Worm (Caenorhabditis elegans) whole organism, L2 larva: ENCODE results near the gene R12B2.3.

ENCODE experiments used
- C34F6.9 ChIP-seq: fragments of 150-350 bp; optimal IDR thresholded peaks from 2 replicates; lab custom pipeline; 2014; ENCODE audit warnings: missing biosample characterization, missing genetic modification characterization
- F13H6.1 ChIP-seq: sonication (generic microtip); optimal IDR thresholded peaks from 2 replicates; lab custom pipeline; 2016; ENCODE audit warnings: missing genetic modification characterization, missing compliant biosample characterization
- R02D3.7 ChIP-seq: fragments of 150-350 bp; optimal IDR thresholded peaks from 2 replicates; lab custom pipeline; 2014; ENCODE audit warnings: missing biosample characterization, missing genetic modification characterization
- Y55F3AM.14 ChIP-seq: fragments of 200-800 bp; sonication (Bioruptor generic); optimal IDR thresholded peaks from 2 replicates; lab custom pipeline; 2018; ENCODE audit warnings: mild to moderate bottlenecking, missing genetic modification characterization, missing compliant biosample characterization
- ZK546.5 ChIP-seq: sonication (generic microtip); optimal IDR thresholded peaks from 2 replicates; lab custom pipeline; 2017; ENCODE audit warnings: missing biosample characterization, missing genetic modification characterization
- alr-1 ChIP-seq: fragments of 150-350 bp; optimal IDR thresholded peaks from 2 replicates; lab custom pipeline; 2014; ENCODE audit warnings: missing biosample characterization, missing genetic modification characterization
- aly-2 ChIP-seq: fragments of 150-350 bp; optimal IDR thresholded peaks from 2 replicates; lab custom pipeline; 2014; ENCODE audit warnings: missing biosample characterization, missing genetic modification characterization
- ama-1 ChIP-seq: fragments of 150-350 bp; optimal IDR thresholded peaks from 2 replicates; lab custom pipeline; 2018; ENCODE audit warnings: inconsistent platforms
- blmp-1 ChIP-seq: sonication (generic microtip); optimal IDR thresholded peaks from 2 replicates; lab custom pipeline; 2017; ENCODE audit warnings: missing genetic modification characterization, mild to moderate bottlenecking, missing compliant biosample characterization, antibody characterized with exemption, moderate library complexity; ENCODE audit not compliant: insufficient read depth
- ceh-16 ChIP-seq: fragments of 150-350 bp; optimal IDR thresholded peaks from 2 replicates; lab custom pipeline; 2014; ENCODE audit warnings: missing biosample characterization, missing genetic modification characterization
- ceh-82 ChIP-seq: fragments of 150-350 bp; optimal IDR thresholded peaks from 2 replicates; lab custom pipeline; 2014; ENCODE audit warnings: missing biosample characterization, missing genetic modification characterization
- crh-2 ChIP-seq: sonication (generic microtip); optimal IDR thresholded peaks from 2 replicates; lab custom pipeline; 2017; ENCODE audit warnings: missing biosample characterization, missing genetic modification characterization
- dmd-4 ChIP-seq: sonication (generic microtip); optimal IDR thresholded peaks from 2 replicates; lab custom pipeline; 2017; ENCODE audit warnings: missing biosample characterization, missing genetic modification characterization
- egl-27 ChIP-seq: sonication (generic microtip); optimal IDR thresholded peaks from 3 replicates; lab custom pipeline; 2017; ENCODE audit warnings: missing biosample characterization, missing genetic modification reagents, missing genetic modification characterization
- elt-1 ChIP-seq: fragments of 150-350 bp; optimal IDR thresholded peaks from 2 replicates; lab custom pipeline; 2014; ENCODE audit warnings: missing biosample characterization, missing genetic modification characterization
- elt-3 ChIP-seq: sonication (generic microtip); optimal IDR thresholded peaks from 2 replicates; lab custom pipeline; 2017; ENCODE audit warnings: missing biosample characterization, missing genetic modification characterization
- fos-1 ChIP-seq: fragments of 150-350 bp; optimal IDR thresholded peaks from 2 replicates; lab custom pipeline; 2014; ENCODE audit warnings: missing biosample characterization, missing genetic modification characterization
- gmeb-1 ChIP-seq: fragments of 150-350 bp; optimal IDR thresholded peaks from 2 replicates; lab custom pipeline; 2014; ENCODE audit warnings: missing biosample characterization, missing genetic modification characterization
- lin-13 ChIP-seq: fragments of 150-350 bp; optimal IDR thresholded peaks from 2 replicates; lab custom pipeline; 2014; ENCODE audit warnings: missing biosample characterization, missing genetic modification reagents, missing genetic modification characterization
- lsy-2 ChIP-seq, 2 experiments: fragments of 150-350 bp in 1 of 2; sonication (generic microtip) in 1 of 2; optimal IDR thresholded peaks; 2 replicates each; lab custom pipeline; 2014 to 2017; ENCODE audit warnings: missing biosample characterization in 2 of 2, missing genetic modification characterization in 2 of 2
- mbf-1 ChIP-seq: sonication (generic microtip); optimal IDR thresholded peaks from 2 replicates; lab custom pipeline; 2017; ENCODE audit warnings: missing biosample characterization, missing genetic modification characterization
- mdl-1 ChIP-seq, 2 experiments: fragments of 150-350 bp in 1 of 2; sonication (generic microtip) in 1 of 2; optimal IDR thresholded peaks; 2 replicates each; lab custom pipeline; 2017; ENCODE audit warnings: missing biosample characterization in 2 of 2, missing genetic modification characterization in 2 of 2
- nhr-10 ChIP-seq: sonication (generic microtip); optimal IDR thresholded peaks from 2 replicates; lab custom pipeline; 2017; ENCODE audit warnings: missing biosample characterization, missing genetic modification characterization
- nhr-11 ChIP-seq: fragments of 150-350 bp; optimal IDR thresholded peaks from 2 replicates; lab custom pipeline; 2014; ENCODE audit warnings: missing biosample characterization, missing genetic modification characterization
- nhr-12 ChIP-seq: fragments of 150-350 bp; optimal IDR thresholded peaks from 2 replicates; lab custom pipeline; 2014; ENCODE audit warnings: missing biosample characterization, missing genetic modification characterization
- nhr-129 ChIP-seq: fragments of 150-350 bp; optimal IDR thresholded peaks from 2 replicates; lab custom pipeline; 2014; ENCODE audit warnings: missing biosample characterization, missing genetic modification characterization
- nhr-21 ChIP-seq: fragments of 150-350 bp; optimal IDR thresholded peaks from 2 replicates; lab custom pipeline; 2014; ENCODE audit warnings: missing biosample characterization, missing genetic modification characterization
- nhr-23 ChIP-seq: fragments of 150-350 bp; optimal IDR thresholded peaks from 2 replicates; lab custom pipeline; 2014; ENCODE audit warnings: missing biosample characterization, missing genetic modification reagents, missing genetic modification characterization
- nhr-237 ChIP-seq: fragments of 150-350 bp; optimal IDR thresholded peaks from 2 replicates; lab custom pipeline; 2014; ENCODE audit warnings: missing biosample characterization, missing genetic modification characterization
- nhr-25 ChIP-seq: fragments of 150-350 bp; sonication (generic microtip); optimal IDR thresholded peaks from 3 replicates; lab custom pipeline; 2014; ENCODE audit warnings: missing biosample characterization, missing genetic modification characterization
- nhr-6 ChIP-seq: fragments of 150-350 bp; optimal IDR thresholded peaks from 2 replicates; lab custom pipeline; 2014; ENCODE audit warnings: missing biosample characterization, missing genetic modification characterization
- nhr-77 ChIP-seq: fragments of 150-350 bp; optimal IDR thresholded peaks from 2 replicates; lab custom pipeline; 2014; ENCODE audit warnings: missing biosample characterization, missing genetic modification characterization
- peb-1 ChIP-seq: fragments of 150-350 bp; optimal IDR thresholded peaks from 2 replicates; lab custom pipeline; 2014; ENCODE audit warnings: missing biosample characterization, missing genetic modification characterization
- sem-4 ChIP-seq: fragments of 150-350 bp; optimal IDR thresholded peaks from 2 replicates; lab custom pipeline; 2014; ENCODE audit warnings: missing biosample characterization, missing genetic modification reagents, missing genetic modification characterization
- skn-1 ChIP-seq: sonication (generic microtip); optimal IDR thresholded peaks from 2 replicates; lab custom pipeline; 2017; ENCODE audit warnings: missing biosample characterization, missing genetic modification characterization
- sma-3 ChIP-seq: sonication (generic microtip); optimal IDR thresholded peaks from 2 replicates; lab custom pipeline; 2016; ENCODE audit warnings: missing genetic modification reagents, missing genetic modification characterization, missing compliant biosample characterization
- sma-9 ChIP-seq, 2 experiments: fragments of 150-350 bp in 1 of 2; sonication (generic microtip) in 1 of 2; optimal IDR thresholded peaks; 2 replicates each; lab custom pipeline; 2014 to 2016; ENCODE audit warnings: missing genetic modification characterization in 2 of 2, mild to moderate bottlenecking in 1 of 2, missing biosample characterization in 1 of 2, missing compliant biosample characterization in 1 of 2, missing genetic modification reagents in 1 of 2, moderate library complexity in 1 of 2
- snpc-4 ChIP-seq: fragments of 150-350 bp; optimal IDR thresholded peaks from 2 replicates; lab custom pipeline; 2014; ENCODE audit warnings: missing biosample characterization, missing genetic modification characterization
- unc-39 ChIP-seq: fragments of 150-350 bp; optimal IDR thresholded peaks from 2 replicates; lab custom pipeline; 2014; ENCODE audit warnings: missing biosample characterization, missing genetic modification characterization
- unc-55 ChIP-seq: fragments of 150-350 bp; sonication (generic microtip); optimal IDR thresholded peaks from 3 replicates; lab custom pipeline; 2014; ENCODE audit warnings: missing biosample characterization, missing genetic modification reagents, missing genetic modification characterization
- unc-62 ChIP-seq: fragments of 150-350 bp; optimal IDR thresholded peaks from 2 replicates; lab custom pipeline; 2014; ENCODE audit warnings: missing biosample characterization, missing genetic modification reagents, missing genetic modification characterization
- zag-1 ChIP-seq: fragments of 150-350 bp; optimal IDR thresholded peaks from 2 replicates; lab custom pipeline; 2014; ENCODE audit warnings: missing biosample characterization, missing genetic modification characterization
- ztf-1 ChIP-seq: fragments of 200-800 bp; sonication (Bioruptor generic); conservative IDR thresholded peaks from 2 replicates; pipeline ENCODE4 v1.3.6; 2022; ENCODE audit warnings: missing genetic modification characterization, missing compliant biosample characterization
- ztf-11 ChIP-seq: sonication (generic microtip); optimal IDR thresholded peaks from 2 replicates; lab custom pipeline; 2017; ENCODE audit warnings: missing biosample characterization, missing genetic modification characterization
- ztf-4 ChIP-seq: fragments of 150-350 bp; optimal IDR thresholded peaks from 2 replicates; lab custom pipeline; 2014; ENCODE audit warnings: missing biosample characterization, missing genetic modification characterization

R12B2.3 gene

DNA sequence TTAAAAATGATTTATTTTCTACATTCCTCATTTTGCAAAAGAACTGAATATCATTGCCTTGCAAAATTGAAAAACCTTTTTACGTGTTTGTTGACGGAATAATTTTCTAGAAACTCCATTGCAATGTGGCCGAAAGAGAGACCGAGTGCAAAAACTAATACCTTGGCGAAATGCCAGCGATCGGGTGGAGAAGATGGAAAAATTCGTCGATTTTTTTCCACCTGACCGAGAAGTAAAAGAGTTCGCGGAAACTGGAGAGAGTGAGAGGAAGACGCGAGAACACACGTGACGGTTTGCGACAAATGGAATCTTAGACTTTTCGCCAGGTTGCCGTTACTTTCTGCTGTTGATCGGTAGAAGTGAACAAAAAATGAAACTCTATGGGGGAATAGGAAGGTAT is 36.3 kb downstream of the R12B2.3 start (continued):
- no peak for TF ChIP-seq ceh-16 (tag; lab: Kevin White, UChicago)
- peak; percentile 19 for TF ChIP-seq fos-1 (tag; lab: Kevin White, UChicago)
- TF ChIP-seq aly-2 (tag; lab: Kevin White, UChicago), result no peak
- peak; percentile 37 for TF ChIP-seq sem-4 (tag; lab: Kevin White, UChicago)
- TF ChIP-seq nhr-129 (tag; lab: Kevin White, UChicago), result peak; percentile 78

DNA sequence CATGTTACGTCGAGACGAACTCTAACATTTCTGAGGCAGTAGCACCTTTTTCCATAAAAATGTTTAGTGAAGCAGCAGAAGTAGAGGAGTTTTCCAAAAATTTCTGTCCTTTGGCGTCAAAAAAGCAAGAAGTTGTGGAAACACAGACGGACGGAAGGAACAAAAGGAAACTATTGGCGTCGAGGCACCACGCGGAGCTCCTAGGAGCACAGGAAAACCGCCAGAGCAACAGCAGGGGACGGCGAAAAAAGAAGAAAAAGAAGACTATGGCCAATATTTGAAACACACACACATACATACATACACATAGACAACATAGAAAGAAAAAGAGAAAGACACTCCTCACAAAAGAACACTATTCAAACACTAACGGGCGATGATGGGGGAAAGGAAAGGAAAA is 37.5 kb downstream of the R12B2.3 start:
- TF ChIP-seq unc-62 (no peak), unc-55 (peak; percentile 47), aly-2 (tag; lab: Kevin White, UChicago) (no peak), C34F6.9 (tag; lab: Kevin White, UChicago) (peak; percentile 37)

DNA sequence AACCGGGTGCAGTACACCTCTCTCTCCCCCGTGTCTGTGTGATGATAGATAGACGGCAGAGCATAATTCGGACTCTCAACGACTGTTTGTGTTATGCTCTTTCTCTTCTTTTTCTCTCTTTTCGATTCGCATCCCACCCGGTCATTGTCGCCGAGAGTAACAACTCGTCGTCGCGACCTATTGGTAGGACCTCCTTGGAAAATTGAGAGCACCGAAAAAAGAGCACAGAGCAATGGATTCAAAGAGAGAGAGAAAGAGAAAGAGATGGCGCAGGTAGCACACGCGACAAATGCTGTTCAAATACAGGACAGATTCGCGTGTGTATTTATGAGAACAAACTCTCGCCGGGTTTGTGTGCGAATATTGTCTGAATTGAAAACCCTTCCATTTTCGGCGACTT is 38.3 kb downstream of the R12B2.3 start:
- TF ChIP-seq elt-3 (tag; lab: Kevin White, UChicago) (no peak), F13H6.1 (tag; lab: Kevin White, UChicago) (peak; percentile 62), ceh-16 (tag; lab: Kevin White, UChicago) (no peak), mdl-1 (tag; optimal IDR thresholded peaks at IDR 0.05; lab: Kevin White, UChicago) (peak in 1 of 2 experiments; percentile 18), nhr-129 (tag; lab: Kevin White, UChicago) (peak; percentile 70), lsy-2 (tag; optimal IDR thresholded peaks at IDR 0.05; lab: Kevin White, UChicago) (peak in 1 of 2 experiments; percentile 8), Y55F3AM.14 (GFP tag; lab: Kevin White, UChicago) (no peak), ztf-1 (GFP tag; lab: Robert Waterston, UW) (no peak)

DNA sequence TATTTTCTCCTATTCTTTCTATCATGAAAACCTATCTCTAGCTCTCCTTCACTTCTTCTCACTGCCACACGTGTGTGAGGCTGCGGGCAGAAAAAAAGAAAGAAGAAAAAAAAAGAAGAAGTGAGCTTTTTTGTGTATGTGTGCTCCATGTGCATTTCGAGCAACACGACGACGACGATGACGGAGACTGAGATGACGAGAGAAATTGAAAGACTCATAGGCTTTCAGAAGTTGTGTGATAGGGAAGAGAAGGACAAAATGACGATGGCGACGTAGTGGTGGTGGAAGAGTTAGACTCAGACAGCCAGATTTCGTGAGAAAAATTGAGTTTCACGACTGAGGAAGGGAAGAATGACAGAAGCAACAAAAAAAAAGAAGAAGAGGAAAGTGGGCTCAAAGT is 40.1 kb downstream of the R12B2.3 start:
- TF ChIP-seq ZK546.5 (tag; lab: Kevin White, UChicago), result no peak
- TF ChIP-seq ztf-11 (tag; lab: Kevin White, UChicago), result no peak
- peak; percentile 2 to 77 for TF ChIP-seq lsy-2 (tag; optimal IDR thresholded peaks at IDR 0.05; lab: Kevin White, UChicago)
- TF ChIP-seq nhr-6 (tag; lab: Kevin White, UChicago), result peak; percentile 41
- no peak for TF ChIP-seq nhr-12 (tag; lab: Kevin White, UChicago)
- no peak for TF ChIP-seq nhr-237 (tag; lab: Kevin White, UChicago)
- no peak for TF ChIP-seq skn-1 (tag; lab: Kevin White, UChicago)
- TF ChIP-seq ceh-16 (tag; lab: Kevin White, UChicago), result no peak
- no peak for TF ChIP-seq R02D3.7 (tag; lab: Kevin White, UChicago)
- no peak for TF ChIP-seq ztf-1 (GFP tag; lab: Robert Waterston, UW)
- TF ChIP-seq unc-39 (tag; lab: Kevin White, UChicago), result no peak
- peak; percentile 94 for TF ChIP-seq unc-55
- TF ChIP-seq blmp-1 (tag; lab: Kevin White, UChicago), result no peak
- no peak for TF ChIP-seq nhr-25 (tag; lab: Kevin White, UChicago)
- TF ChIP-seq ztf-4 (tag; lab: Kevin White, UChicago), result peak; percentile 61
- TF ChIP-seq unc-62, result no peak
- TF ChIP-seq ama-1, result no peak
- TF ChIP-seq nhr-11, result no peak
- no peak for TF ChIP-seq aly-2 (tag; lab: Kevin White, UChicago)
- TF ChIP-seq gmeb-1 (tag; lab: Kevin White, UChicago), result no peak
- peak; percentile 85 for TF ChIP-seq egl-27 (tag; lab: Kevin White, UChicago)
- peak; percentile 89 to 95 for TF ChIP-seq mdl-1 (tag; optimal IDR thresholded peaks at IDR 0.05; lab: Kevin White, UChicago)
- TF ChIP-seq nhr-10 (tag; lab: Kevin White, UChicago), result no peak
- peak; percentile 82 for TF ChIP-seq crh-2 (tag; lab: Kevin White, UChicago)
- peak; percentile 72 for TF ChIP-seq sma-9 (GFP tag; optimal IDR thresholded peaks at IDR 0.05; lab: Kevin White, UChicago)
- no peak for TF ChIP-seq sma-9 (tag; optimal IDR thresholded peaks at IDR 0.05; lab: Kevin White, UChicago)
- TF ChIP-seq nhr-23 (tag; lab: Kevin White, UChicago), result no peak
- TF ChIP-seq alr-1 (tag; lab: Kevin White, UChicago), result no peak
- peak; percentile 83 for TF ChIP-seq C34F6.9 (tag; lab: Kevin White, UChicago)
- peak; percentile 76 for TF ChIP-seq F13H6.1 (tag; lab: Kevin White, UChicago)
- TF ChIP-seq ceh-82 (tag; lab: Kevin White, UChicago), result no peak
- peak; percentile 91 for TF ChIP-seq nhr-129 (tag; lab: Kevin White, UChicago)
- TF ChIP-seq mbf-1 (tag; lab: Kevin White, UChicago), result no peak
- no peak for TF ChIP-seq nhr-77 (tag; lab: Kevin White, UChicago)
- TF ChIP-seq elt-1 (tag; lab: Kevin White, UChicago), result no peak
- TF ChIP-seq Y55F3AM.14 (GFP tag; lab: Kevin White, UChicago), result peak; percentile 71
- TF ChIP-seq fos-1 (tag; lab: Kevin White, UChicago), result no peak
- TF ChIP-seq nhr-21 (tag; lab: Kevin White, UChicago), result no peak
- no peak for TF ChIP-seq snpc-4 (tag; lab: Kevin White, UChicago)
- no peak for TF ChIP-seq elt-3 (tag; lab: Kevin White, UChicago)
- peak; percentile 58 for TF ChIP-seq lin-13 (GFP tag; lab: Kevin White, UChicago)
- no peak for TF ChIP-seq peb-1 (tag; lab: Kevin White, UChicago)
- no peak for TF ChIP-seq dmd-4 (tag; lab: Kevin White, UChicago)
- TF ChIP-seq zag-1 (tag; lab: Kevin White, UChicago), result peak; percentile 94
- no peak for TF ChIP-seq sma-3 (GFP tag; lab: Kevin White, UChicago)
- TF ChIP-seq sem-4 (tag; lab: Kevin White, UChicago), result peak; percentile 28
